Fruit fly (Drosophila melanogaster): ENCODE data around the gene bib.

Gene bib

DNA sequence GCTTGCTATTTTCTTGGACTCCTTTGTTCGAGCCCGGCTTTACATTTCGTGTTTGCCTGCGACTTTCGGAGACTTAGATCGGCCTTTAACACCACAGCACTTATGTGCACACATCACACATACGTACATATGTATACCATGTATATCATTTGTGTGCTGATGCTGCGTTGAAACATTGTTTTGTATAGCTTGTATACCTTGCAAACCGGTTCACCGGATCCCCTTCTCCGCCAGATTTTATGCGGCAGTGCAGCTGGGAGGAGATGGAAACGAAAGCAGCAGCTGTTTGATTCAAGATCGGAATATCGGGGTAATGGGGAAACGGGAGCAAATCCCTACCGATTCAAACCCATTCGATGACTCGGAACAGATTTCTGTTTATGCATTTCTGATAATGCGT is 38.4 kb upstream of the bib start:
- no peak for TF ChIP-seq Ets98B (GFP tag; IDR thresholded peaks at IDR 0.05)
- 0 out of 3 replicates have a peak, but pooled peaks have one; percentile 25 for TF ChIP-seq CG4496 (GFP tag; IDR thresholded peaks at IDR 0.05)

dm6 chr2L:9947265-9947664 is 37.2 kb upstream of the bib start, which contains the start of gene CG5853:
Gene CG5853, minus strand, starts transcription at chr2L:9947648.
- TF ChIP-seq CG13204 (GFP tag; optimal IDR thresholded peaks at IDR 0.05): peak; percentile 95
- TF ChIP-seq Pif1B (GFP tag; optimal IDR thresholded peaks at IDR 0.05): peak; percentile 45
- 0 out of 2 replicates have a peak, but pooled peaks have one; percentile 22 for TF ChIP-seq CG12605 (GFP tag; IDR thresholded peaks at IDR 0.05)
- TF ChIP-seq CG32121 (GFP tag; IDR thresholded peaks at IDR 0.05): 0 out of 2 replicates have a peak, but pooled peaks have one; percentile 44
- TF ChIP-seq CG4496 (GFP tag; IDR thresholded peaks at IDR 0.05): peak; percentile 69; the same call in 2 of the 3 replicates
- TF ChIP-seq Ets98B (GFP tag; IDR thresholded peaks at IDR 0.05): peak; percentile 67
- TF ChIP-seq rn (GFP tag; IDR thresholded peaks at IDR 0.05): no peak
- peak; percentile 70 for TF ChIP-seq fd96Ca (GFP tag; IDR thresholded peaks at IDR 0.05)
- TF ChIP-seq CG10348 (GFP tag; IDR thresholded peaks at IDR 0.05): no peak
- peak; percentile 51 for TF ChIP-seq Pif1A (GFP tag; optimal IDR thresholded peaks at IDR 0.05)
- TF ChIP-seq CG8159 (tag; optimal IDR thresholded peaks at IDR 0.05): no peak
- TF ChIP-seq CG15710 (tag; optimal IDR thresholded peaks at IDR 0.05): no peak
- peak; percentile 68 for TF ChIP-seq EcR (GFP tag; optimal IDR thresholded peaks at IDR 0.05)

DNA sequence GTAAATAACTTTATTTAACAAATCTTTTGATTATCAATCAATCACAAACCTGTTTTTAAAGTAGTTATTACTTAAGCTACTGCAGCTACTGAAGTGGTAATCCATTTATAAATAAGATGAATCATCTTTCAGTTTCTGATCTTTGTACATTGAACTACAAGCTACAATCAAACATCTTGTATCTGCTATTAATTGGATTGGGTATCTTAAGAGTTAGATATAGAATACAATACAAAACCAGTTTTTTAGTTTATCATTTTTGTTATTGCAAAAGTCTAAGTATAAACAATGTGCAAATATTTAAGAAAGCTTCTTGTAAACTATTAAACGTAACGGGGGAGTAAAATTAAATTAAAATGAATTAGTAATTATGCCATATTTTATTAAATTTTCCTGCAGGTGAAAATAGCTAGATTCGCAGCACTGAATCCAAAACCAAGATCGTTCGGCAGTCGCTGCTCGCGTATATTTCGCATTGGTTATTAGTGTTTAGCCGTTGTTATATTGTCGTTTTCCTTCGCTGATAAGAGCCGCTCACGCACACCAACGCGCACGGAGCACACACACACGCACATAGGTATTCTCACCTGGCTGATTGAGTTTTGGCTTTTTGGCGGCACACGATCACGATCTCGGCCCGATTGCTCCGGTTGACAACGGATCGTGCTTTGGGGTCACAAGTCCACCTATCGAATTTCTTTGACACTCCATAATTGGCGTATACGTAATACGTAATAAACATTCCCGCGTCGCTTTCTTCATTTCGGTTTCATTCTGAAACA is 36.5 kb upstream of the bib start:
- TF ChIP-seq CG4496 (GFP tag; IDR thresholded peaks at IDR 0.05) (0 out of 3 replicates have a peak, but pooled peaks have one; percentile 32), CG14655 (GFP tag; optimal IDR thresholded peaks at IDR 0.05) (peak; percentile 54), CG8159 (tag; optimal IDR thresholded peaks at IDR 0.05) (peak; percentile 26), CG13204 (GFP tag; optimal IDR thresholded peaks at IDR 0.05) (peak; percentile 78), fd96Ca (GFP tag; IDR thresholded peaks at IDR 0.05) (no peak), CG15710 (tag; optimal IDR thresholded peaks at IDR 0.05) (peak; percentile 32), CG10348 (GFP tag; IDR thresholded peaks at IDR 0.05) (no peak), EcR (GFP tag; optimal IDR thresholded peaks at IDR 0.05) (peak; percentile 73), CG12605 (GFP tag; IDR thresholded peaks at IDR 0.05) (no peak), CG8301 (tag; optimal IDR thresholded peaks at IDR 0.05) (no peak)

dm6 chr2L:9948520-9948858 is 36.0 kb upstream of the bib start:
- no peak for TF ChIP-seq CG8159 (tag; optimal IDR thresholded peaks at IDR 0.05)
- no peak for TF ChIP-seq fd96Ca (GFP tag; IDR thresholded peaks at IDR 0.05)
- TF ChIP-seq Pif1B (GFP tag; optimal IDR thresholded peaks at IDR 0.05): no peak

- TF ChIP-seq Pif1A (GFP tag; optimal IDR thresholded peaks at IDR 0.05): peak; percentile 2
- TF ChIP-seq CG13204 (GFP tag; optimal IDR thresholded peaks at IDR 0.05): peak; percentile 25
- TF ChIP-seq EcR (GFP tag; optimal IDR thresholded peaks at IDR 0.05): no peak
- TF ChIP-seq Snoo (tag; optimal IDR thresholded peaks at IDR 0.05): no peak
- TF ChIP-seq gl (tag; optimal IDR thresholded peaks at IDR 0.05): no peak
- no peak for TF ChIP-seq D1 (tag; optimal IDR thresholded peaks at IDR 0.05)
- peak; percentile 23 for TF ChIP-seq CG8301 (tag; optimal IDR thresholded peaks at IDR 0.05)
- TF ChIP-seq CG14655 (GFP tag; optimal IDR thresholded peaks at IDR 0.05): peak; percentile 31
- TF ChIP-seq rn (GFP tag; IDR thresholded peaks at IDR 0.05): no peak
- TF ChIP-seq CG15710 (tag; optimal IDR thresholded peaks at IDR 0.05): no peak
- TF ChIP-seq CG32121 (GFP tag; IDR thresholded peaks at IDR 0.05): no peak
- TF ChIP-seq Ets98B (GFP tag; IDR thresholded peaks at IDR 0.05): no peak; the same call in 1 of the 2 replicates
- no peak for TF ChIP-seq CG17806 (tag; optimal IDR thresholded peaks at IDR 0.05)
- no peak for TF ChIP-seq CG8159 (tag; optimal IDR thresholded peaks at IDR 0.05)
- TF ChIP-seq CG10348 (GFP tag; IDR thresholded peaks at IDR 0.05): no peak
- TF ChIP-seq CG12605 (GFP tag; IDR thresholded peaks at IDR 0.05): peak; percentile 47; the same call in 1 of the 2 replicates
- TF ChIP-seq Pif1B (GFP tag; optimal IDR thresholded peaks at IDR 0.05): peak; percentile 17
- TF ChIP-seq CG4496 (GFP tag; IDR thresholded peaks at IDR 0.05): no peak
Measured at dm6 chr2L:9949178-9950062, 35.0 kb upstream of the bib start.

DNA sequence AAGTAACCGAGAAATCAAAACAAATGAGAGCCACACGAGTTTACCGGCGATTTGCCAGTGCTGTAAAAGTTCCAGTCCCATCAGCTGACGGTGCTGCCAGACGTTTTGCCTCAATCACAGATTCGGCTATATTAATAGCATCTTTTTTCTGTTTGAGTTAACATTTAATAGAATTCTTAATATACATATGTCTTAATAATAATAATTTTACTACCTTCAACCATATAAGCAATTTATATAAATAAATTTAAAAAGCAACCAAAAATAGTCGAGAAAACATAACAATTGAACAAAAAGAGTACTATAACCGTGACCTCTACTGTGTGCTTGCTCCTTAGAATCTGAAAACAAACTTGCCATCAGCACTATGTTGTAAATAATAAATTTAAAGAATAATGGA is 30.3 kb upstream of the bib start, which contains the start of the genes CG13126 and CG4709:
CG13126 (minus strand) TSS at position 63 of the 400 bp plus-strand sequence.
CG4709 (plus strand) TSS at position 207 of the 400 bp plus-strand sequence.
- TF ChIP-seq CG10348 (GFP tag; IDR thresholded peaks at IDR 0.05) (no peak), Snoo (tag; optimal IDR thresholded peaks at IDR 0.05) (peak; percentile 86), D1 (tag; optimal IDR thresholded peaks at IDR 0.05) (no peak), CG14655 (GFP tag; optimal IDR thresholded peaks at IDR 0.05) (peak; percentile 94), CG13204 (GFP tag; optimal IDR thresholded peaks at IDR 0.05) (peak; percentile 56), fd96Ca (GFP tag; IDR thresholded peaks at IDR 0.05) (peak; percentile 71), gl (tag; optimal IDR thresholded peaks at IDR 0.05) (peak; percentile 80), CG34367 (tag; optimal IDR thresholded peaks at IDR 0.05) (peak; percentile 74), EcR (GFP tag; optimal IDR thresholded peaks at IDR 0.05) (peak; percentile 19), rn (GFP tag; IDR thresholded peaks at IDR 0.05) (peak; percentile 59; the same call in 1 of the 2 replicates), CG15710 (tag; optimal IDR thresholded peaks at IDR 0.05) (peak; percentile 89), Pif1A (GFP tag; optimal IDR thresholded peaks at IDR 0.05) (peak; percentile 81), Ets98B (GFP tag; IDR thresholded peaks at IDR 0.05) (peak; percentile 90), CG32121 (GFP tag; IDR thresholded peaks at IDR 0.05) (peak; percentile 89), CG9948 (tag; optimal IDR thresholded peaks at IDR 0.05) (peak; percentile 93), CG8159 (tag; optimal IDR thresholded peaks at IDR 0.05) (peak; percentile 97), Pif1B (GFP tag; optimal IDR thresholded peaks at IDR 0.05) (peak; percentile 89), CG4496 (GFP tag; IDR thresholded peaks at IDR 0.05) (peak; percentile 87), CG12605 (GFP tag; IDR thresholded peaks at IDR 0.05) (peak; percentile 95), CG17806 (tag; optimal IDR thresholded peaks at IDR 0.05) (peak; percentile 96), CG8301 (tag; optimal IDR thresholded peaks at IDR 0.05) (peak; percentile 92)
